Fruit fly (Drosophila melanogaster): Measurements from ENCODE around the gene SMC3.

SMC3 gene

DNA sequence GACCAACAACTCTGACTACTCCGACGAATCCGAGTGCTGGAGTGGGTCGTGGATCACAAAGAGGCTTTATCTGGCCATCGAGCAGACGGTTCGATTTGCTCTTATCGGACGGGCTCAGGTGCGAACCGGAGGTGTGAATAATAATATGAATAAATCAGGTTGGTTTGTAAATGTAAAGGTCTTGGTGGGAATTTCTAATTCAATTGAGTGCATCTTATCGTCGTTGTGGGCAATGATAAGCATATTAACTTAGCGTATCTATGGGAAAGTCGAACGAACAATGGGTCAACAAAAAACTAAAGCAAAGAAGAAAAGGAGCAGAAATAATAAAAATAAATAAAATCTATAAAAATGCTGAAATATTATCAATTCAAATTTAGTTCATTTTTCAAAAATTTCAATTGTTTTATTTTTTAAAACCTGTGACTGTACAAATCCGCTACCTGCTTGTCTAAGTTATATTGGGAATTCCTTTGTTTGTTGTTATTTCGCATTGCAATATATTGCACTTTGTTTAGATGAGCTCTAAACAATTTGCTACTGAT lies 52.4 kb downstream of the SMC3 start, which contains the start of gene CG9903:
Gene CG9903 (minus strand): TSS at position 51 of the 545 bp plus-strand sequence.
- TF ChIP-seq CG3919 (GFP tag; optimal IDR thresholded peaks at IDR 0.05): no peak
- TF ChIP-seq Eip78C (GFP tag): peak; percentile 58

Measured in whole organism, prepupa.